Worm (Caenorhabditis elegans) whole organism, young adult: ENCODE data around the gene srh-19.

ENCODE experiments used
- F39B2.1 ChIP-seq: fragments of 200-800 bp; sonication (Bioruptor generic); IDR thresholded peaks from 2 replicates; pipeline ENCODE4 v1.3.6; 2022; ENCODE audit warnings: missing genetic modification reagents, missing genetic modification characterization, missing compliant biosample characterization
- F49E8.2 ChIP-seq: sonication (generic microtip); optimal IDR thresholded peaks from 3 replicates; lab custom pipeline; 2017; ENCODE audit warnings: missing genetic modification characterization, mild to moderate bottlenecking, missing compliant biosample characterization, antibody characterized with exemption, moderate library complexity; ENCODE audit not compliant: insufficient read depth
- F55B11.4 ChIP-seq: sonication (generic microtip); optimal IDR thresholded peaks from 2 replicates; lab custom pipeline; 2016; ENCODE audit warnings: missing compliant biosample characterization, missing genetic modification characterization, borderline replicate concordance; ENCODE audit not compliant: insufficient read depth
- F57A8.1 ChIP-seq: fragments of 200-800 bp; sonication (Bioruptor generic); optimal IDR thresholded peaks from 2 replicates; lab custom pipeline; 2018; ENCODE audit warnings: mild to moderate bottlenecking, missing genetic modification characterization, moderate library complexity, missing compliant biosample characterization
- bed-2 ChIP-seq: fragments of 200-800 bp; sonication (Bioruptor generic); IDR thresholded peaks from 2 replicates; pipeline ENCODE4 v1.3.6; 2022; ENCODE audit warnings: missing genetic modification reagents, missing genetic modification characterization, missing compliant biosample characterization
- ccch-3 ChIP-seq: fragments of 200-800 bp; sonication (Bioruptor generic); optimal IDR thresholded peaks from 2 replicates; lab custom pipeline; 2018; ENCODE audit warnings: mild to moderate bottlenecking, missing genetic modification characterization, missing compliant biosample characterization
- cebp-2 ChIP-seq: fragments of 200-800 bp; sonication (Bioruptor generic); IDR thresholded peaks from 2 replicates; pipeline ENCODE4 v1.3.6; 2022; ENCODE audit warnings: missing genetic modification characterization, missing compliant biosample characterization
- ceh-27 ChIP-seq: fragments of 200-800 bp; sonication (Bioruptor generic); optimal IDR thresholded peaks from 2 replicates; lab custom pipeline; 2018; ENCODE audit warnings: mild to moderate bottlenecking, missing genetic modification characterization, moderate library complexity, missing compliant biosample characterization
- dox-1 ChIP-seq: fragments of 200-800 bp; sonication (Bioruptor generic); IDR thresholded peaks from 2 replicates; pipeline ENCODE4 v1.3.6; 2022; ENCODE audit warnings: missing genetic modification reagents, missing genetic modification characterization, missing compliant biosample characterization
- dpff-1 ChIP-seq: sonication (generic microtip); optimal IDR thresholded peaks from 2 replicates; lab custom pipeline; 2017; ENCODE audit warnings: mild to moderate bottlenecking, missing genetic modification characterization, missing compliant biosample characterization
- egrh-3 ChIP-seq: fragments of 200-800 bp; sonication (Bioruptor generic); IDR thresholded peaks from 2 replicates; pipeline ENCODE4 v1.3.6; 2022; ENCODE audit warnings: missing genetic modification reagents, missing genetic modification characterization, missing compliant biosample characterization
- ekl-4 ChIP-seq: fragments of 200-800 bp; sonication (Bioruptor generic); IDR thresholded peaks from 2 replicates; pipeline ENCODE4 v1.3.6; 2022; ENCODE audit warnings: missing genetic modification reagents, missing genetic modification characterization, missing compliant biosample characterization
- gei-17 ChIP-seq: fragments of 200-800 bp; sonication (Bioruptor generic); optimal IDR thresholded peaks from 2 replicates; lab custom pipeline; 2018; ENCODE audit warnings: mild to moderate bottlenecking, missing genetic modification characterization, missing compliant biosample characterization
- hlh-26 ChIP-seq: fragments of 200-800 bp; sonication (Bioruptor generic); conservative IDR thresholded peaks from 2 replicates; pipeline ENCODE4 v1.3.6; 2022; ENCODE audit warnings: missing genetic modification reagents, missing genetic modification characterization, missing compliant biosample characterization
- hmg-1.2 ChIP-seq: fragments of 200-800 bp; sonication (Bioruptor generic); IDR thresholded peaks from 2 replicates; pipeline ENCODE4 v1.3.6; 2022; ENCODE audit warnings: missing genetic modification reagents, missing genetic modification characterization, missing compliant biosample characterization
- lsl-1 ChIP-seq: fragments of 200-800 bp; sonication (Bioruptor generic); optimal IDR thresholded peaks from 2 replicates; lab custom pipeline; 2018; ENCODE audit warnings: mild to moderate bottlenecking, missing genetic modification characterization, moderate library complexity, missing compliant biosample characterization
- mcd-1 ChIP-seq: fragments of 200-800 bp; sonication (Bioruptor generic); IDR thresholded peaks from 2 replicates; pipeline ENCODE4 v1.3.6; 2022; ENCODE audit warnings: missing genetic modification reagents, missing genetic modification characterization, missing compliant biosample characterization
- mel-28 ChIP-seq: sonication (generic microtip); optimal IDR thresholded peaks from 2 replicates; lab custom pipeline; 2016; ENCODE audit warnings: borderline replicate concordance, mild to moderate bottlenecking, missing genetic modification characterization, missing compliant biosample characterization
- mxl-1 ChIP-seq: sonication (generic microtip); optimal IDR thresholded peaks from 2 replicates; lab custom pipeline; 2016; ENCODE audit warnings: missing genetic modification characterization, missing compliant biosample characterization
- nfya-1 ChIP-seq: sonication (generic microtip); optimal IDR thresholded peaks from 2 replicates; lab custom pipeline; 2017; ENCODE audit warnings: antibody characterized with exemption, missing compliant biosample characterization, missing genetic modification characterization, borderline replicate concordance; ENCODE audit not compliant: insufficient read depth
- nfya-2 ChIP-seq: fragments of 200-800 bp; sonication (Bioruptor generic); IDR thresholded peaks from 2 replicates; pipeline ENCODE4 v1.3.6; 2022; ENCODE audit warnings: missing genetic modification reagents, missing genetic modification characterization, missing compliant biosample characterization
- nhr-27 ChIP-seq: fragments of 200-800 bp; sonication (Bioruptor generic); optimal IDR thresholded peaks from 2 replicates; lab custom pipeline; 2018; ENCODE audit warnings: mild to moderate bottlenecking, missing genetic modification characterization, moderate library complexity, missing compliant biosample characterization
- nhr-80 ChIP-seq: sonication (generic microtip); optimal IDR thresholded peaks from 2 replicates; lab custom pipeline; 2016; ENCODE audit warnings: missing genetic modification characterization, missing compliant biosample characterization
- pbrm-1 ChIP-seq: fragments of 200-800 bp; sonication (Bioruptor generic); IDR thresholded peaks from 2 replicates; pipeline ENCODE4 v1.3.6; 2022; ENCODE audit warnings: missing genetic modification reagents, missing genetic modification characterization, missing compliant biosample characterization
- snpc-1.1 ChIP-seq: sonication (generic microtip); optimal IDR thresholded peaks from 2 replicates; lab custom pipeline; 2017; ENCODE audit warnings: missing genetic modification characterization, mild to moderate bottlenecking, missing compliant biosample characterization, antibody characterized with exemption, moderate library complexity, missing genotype, missing genetic modification reagents; ENCODE audit not compliant: insufficient read depth
- snpc-4 ChIP-seq, 5 experiments: fragments of 150-350 bp in 1 of 5; sonication (generic microtip) in 4 of 5; optimal IDR thresholded peaks; 2 replicates each; lab custom pipeline; 2014 to 2018; ENCODE audit warnings: missing genetic modification characterization in 5 of 5, missing biosample characterization in 3 of 5, antibody characterized with exemption in 2 of 5, mild to moderate bottlenecking in 2 of 5, missing compliant biosample characterization in 2 of 5, missing genotype in 2 of 5, moderate library complexity in 2 of 5, missing genetic modification reagents in 1 of 5
- somi-1 ChIP-seq: fragments of 200-800 bp; sonication (Bioruptor generic); optimal IDR thresholded peaks from 2 replicates; lab custom pipeline; 2018; ENCODE audit warnings: mild to moderate bottlenecking, missing genetic modification characterization, missing compliant biosample characterization
- tlf-1 ChIP-seq: fragments of 200-800 bp; sonication (Bioruptor generic); optimal IDR thresholded peaks from 2 replicates; lab custom pipeline; 2018; ENCODE audit warnings: mild to moderate bottlenecking, missing genetic modification characterization, missing compliant biosample characterization
- unc-130 ChIP-seq: sonication (generic microtip); optimal IDR thresholded peaks from 2 replicates; lab custom pipeline; 2016; ENCODE audit warnings: missing genetic modification reagents, missing genetic modification characterization, missing compliant biosample characterization
- zfh-2 ChIP-seq: fragments of 200-800 bp; sonication (Bioruptor generic); conservative IDR thresholded peaks from 2 replicates; pipeline ENCODE4 v1.3.6; 2022; ENCODE audit warnings: missing genetic modification reagents, missing genetic modification characterization, missing compliant biosample characterization
- ztf-22 ChIP-seq: fragments of 200-800 bp; sonication (Bioruptor generic); optimal IDR thresholded peaks from 2 replicates; lab custom pipeline; 2018; ENCODE audit warnings: mild to moderate bottlenecking, missing genetic modification characterization, moderate library complexity, missing compliant biosample characterization
- ztf-25 ChIP-seq: fragments of 200-800 bp; sonication (Bioruptor generic); IDR thresholded peaks from 2 replicates; pipeline ENCODE4 v1.3.6; 2022; ENCODE audit warnings: missing genetic modification reagents, missing genetic modification characterization, missing compliant biosample characterization
- ztf-3 ChIP-seq: fragments of 200-800 bp; sonication (Bioruptor generic); optimal IDR thresholded peaks from 2 replicates; lab custom pipeline; 2018; ENCODE audit warnings: mild to moderate bottlenecking, missing genetic modification characterization, missing compliant biosample characterization
- ztf-6 ChIP-seq: fragments of 200-800 bp; sonication (Bioruptor generic); IDR thresholded peaks from 2 replicates; pipeline ENCODE4 v1.3.6; 2022; ENCODE audit warnings: missing genetic modification reagents, missing genetic modification characterization, missing compliant biosample characterization

The srh-19 gene

ce11 chrX:1412844-1413243 is at the start of gene srh-19:
srh-19 (plus strand) TSS chrX:1413144.
- TF ChIP-seq ceh-27 (no peak), mcd-1 (GFP tag; lab: Robert Waterston, UW) (no peak), mxl-1 (tag; lab: Kevin White, UChicago) (no peak), unc-130 (GFP tag; lab: Kevin White, UChicago) (no peak), snpc-4 (GFP tag; optimal IDR thresholded peaks at IDR 0.05; lab: Kevin White, UChicago) (no peak), snpc-4 (tag; optimal IDR thresholded peaks at IDR 0.05; lab: Kevin White, UChicago) (no peak)

ce11 chrX:1367416-1367815 is 45.5 kb upstream of the srh-19 start, which contains the start of gene dgn-2:
dgn-2 (minus strand) TSS chrX:1367516.
- TF ChIP-seq nfya-1 (no peak), ccch-3 (GFP tag; lab: Kevin White, UChicago) (no peak), egrh-3 (GFP tag; lab: Robert Waterston, UW) (no peak), F49E8.2 (tag; lab: Kevin White, UChicago) (no peak), ztf-3 (no peak), cebp-2 (no peak), F55B11.4 (tag; lab: Kevin White, UChicago) (no peak), somi-1 (no peak), lsl-1 (no peak), F57A8.1 (GFP tag; lab: Kevin White, UChicago) (no peak), F39B2.1 (GFP tag; lab: Robert Waterston, UW) (no peak), tlf-1 (no peak), ztf-6 (no peak)

- no peak for TF ChIP-seq hlh-26 (GFP tag; lab: Robert Waterston, UW)
- TF ChIP-seq hmg-1.2 = peak; percentile 15; the same call in 1 of the 2 replicates
- no peak for TF ChIP-seq bed-2 (GFP tag; lab: Robert Waterston, UW)
- no peak for TF ChIP-seq nhr-27 (tag; lab: Kevin White, UChicago)
- no peak for TF ChIP-seq lsl-1
- TF ChIP-seq dpff-1 (tag; lab: Kevin White, UChicago) = no peak
- TF ChIP-seq mxl-1 (tag; lab: Kevin White, UChicago) = no peak
- TF ChIP-seq nfya-2 (GFP tag; lab: Robert Waterston, UW) = no peak
- 0 out of 2 replicates have a peak, but pooled peaks have one; percentile 41 for TF ChIP-seq dox-1 (GFP tag; lab: Robert Waterston, UW)
- TF ChIP-seq ztf-25 = no peak
- no peak for TF ChIP-seq pbrm-1 (GFP tag; lab: Robert Waterston, UW)
- peak; percentile 77 for TF ChIP-seq gei-17 (GFP tag; lab: Kevin White, UChicago)
- TF ChIP-seq, all 124 proteins: peak for 3
These were observed 42.1 kb upstream of the srh-19 start, which contains the start of gene F56C3.7 for ce11 chrX:1370736-1371281. F56C3.7 (minus strand) TSS chrX:1370786.

- TF ChIP-seq nhr-27 (tag; lab: Kevin White, UChicago) = no peak
- peak; percentile 51 for TF ChIP-seq nhr-80
These were observed 41.3 kb upstream of the srh-19 start, which contains the start of gene fbxa-190 for ce11 chrX:1371688-1372087. fbxa-190 (plus strand) TSS chrX:1372012.

DNA sequence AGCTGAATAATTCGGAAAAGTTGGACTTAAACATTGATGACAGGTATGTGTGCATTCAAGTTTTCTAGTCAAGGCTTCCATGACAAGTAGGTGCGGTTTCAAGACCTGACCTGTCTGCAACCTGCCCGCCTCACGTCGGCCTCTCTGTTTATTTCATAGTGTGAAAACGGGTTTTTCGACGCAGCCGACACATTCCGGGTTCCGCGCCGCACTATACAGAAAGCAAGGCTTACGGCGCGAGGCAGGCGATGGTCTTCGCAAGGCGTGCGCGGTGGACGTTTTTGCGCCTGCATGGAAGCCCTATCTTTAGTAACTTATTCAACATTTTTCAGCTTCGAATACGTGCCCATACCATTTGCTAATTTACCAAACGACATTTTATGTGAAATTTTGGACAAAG is 40.5 kb upstream of the srh-19 start:
- no peak for TF ChIP-seq snpc-1.1 (tag; lab: Kevin White, UChicago)
- TF ChIP-seq ekl-4 (GFP tag; lab: Robert Waterston, UW) = no peak
- no peak for TF ChIP-seq tlf-1
- TF ChIP-seq mel-28 (tag; lab: Kevin White, UChicago) = no peak
- TF ChIP-seq nfya-1 = no peak
- TF ChIP-seq snpc-4 (GFP tag; optimal IDR thresholded peaks at IDR 0.05; lab: Kevin White, UChicago) = no peak
- peak in 2 of 4 experiments; percentile 83 to 89 for TF ChIP-seq snpc-4 (tag; optimal IDR thresholded peaks at IDR 0.05; lab: Kevin White, UChicago)
- TF ChIP-seq hmg-1.2 = peak; percentile 29; the same call in 1 of the 2 replicates
- TF ChIP-seq ztf-22 = no peak
- peak; percentile 63 for TF ChIP-seq zfh-2 (GFP tag; lab: Robert Waterston, UW)
